Worm (Caenorhabditis elegans) whole organism, early embryonic: ENCODE results near the gene Y41E3.18.

Experiments used
- B0310.2 ChIP-seq: sonication (generic microtip); optimal IDR thresholded peaks from 2 replicates; lab custom pipeline; 2016; ENCODE audit warnings: mild to moderate bottlenecking, missing genetic modification characterization, missing compliant biosample characterization
- F13C5.2 ChIP-seq: sonication (generic microtip); optimal IDR thresholded peaks from 2 replicates; lab custom pipeline; 2017; ENCODE audit warnings: mild to moderate bottlenecking, missing genetic modification characterization, inconsistent platforms, missing compliant biosample characterization
- aly-1 ChIP-seq: sonication (generic microtip); optimal IDR thresholded peaks from 2 replicates; lab custom pipeline; 2016; ENCODE audit warnings: missing genetic modification characterization, missing compliant biosample characterization
- ama-1 ChIP-seq: fragments of 150-350 bp; optimal IDR thresholded peaks from 2 replicates; lab custom pipeline; 2014
- ceh-13 ChIP-seq: fragments of 200-800 bp; sonication (Bioruptor generic); optimal IDR thresholded peaks from 2 replicates; lab custom pipeline; 2018; ENCODE audit warnings: mild to moderate bottlenecking, missing genetic modification characterization, missing compliant biosample characterization
- ceh-36 ChIP-seq: sonication (generic microtip); optimal IDR thresholded peaks from 2 replicates; lab custom pipeline; 2016; ENCODE audit warnings: missing genetic modification characterization, inconsistent platforms, missing compliant biosample characterization
- ets-7 ChIP-seq: sonication (generic microtip); optimal IDR thresholded peaks from 2 replicates; lab custom pipeline; 2016; ENCODE audit warnings: missing genotype, missing genetic modification characterization, missing compliant biosample characterization
- flt-1 ChIP-seq: fragments of 200-800 bp; sonication (Bioruptor generic); IDR thresholded peaks from 2 replicates; pipeline ENCODE4 v1.3.6; 2022; ENCODE audit warnings: missing genetic modification characterization, missing compliant biosample characterization
- hmbx-1 ChIP-seq: sonication (generic microtip); optimal IDR thresholded peaks from 2 replicates; lab custom pipeline; 2016; ENCODE audit warnings: mild to moderate bottlenecking, missing genetic modification characterization, missing compliant biosample characterization
- hmg-4 ChIP-seq: fragments of 200-800 bp; sonication (Bioruptor generic); optimal IDR thresholded peaks from 2 replicates; lab custom pipeline; 2018; ENCODE audit warnings: mild to moderate bottlenecking, missing genetic modification characterization, missing compliant biosample characterization
- hnd-1 ChIP-seq: sonication (generic microtip); optimal IDR thresholded peaks from 2 replicates; lab custom pipeline; 2016; ENCODE audit warnings: missing genetic modification characterization, missing compliant biosample characterization
- pes-1 ChIP-seq: fragments of 200-800 bp; sonication (Bioruptor generic); IDR thresholded peaks from 2 replicates; pipeline ENCODE4 v1.3.6; 2022; ENCODE audit warnings: missing genetic modification reagents, missing genetic modification characterization, missing compliant biosample characterization
- scrt-1 ChIP-seq: fragments of 200-800 bp; sonication (Bioruptor generic); IDR thresholded peaks from 2 replicates; pipeline ENCODE4 v1.3.6; 2022; ENCODE audit warnings: missing genetic modification characterization, missing compliant biosample characterization
- sea-1 ChIP-seq: fragments of 200-800 bp; sonication (Bioruptor generic); conservative IDR thresholded peaks from 2 replicates; pipeline ENCODE4 v1.3.6; 2022; ENCODE audit warnings: missing genetic modification characterization, missing compliant biosample characterization
- tbx-11 ChIP-seq: fragments of 200-800 bp; sonication (Bioruptor generic); IDR thresholded peaks from 2 replicates; pipeline ENCODE4 v1.3.6; 2022; ENCODE audit warnings: missing genetic modification characterization, missing compliant biosample characterization
- tbx-37 ChIP-seq: fragments of 200-800 bp; sonication (Bioruptor generic); conservative IDR thresholded peaks from 2 replicates; pipeline ENCODE4 v1.3.6; 2022; ENCODE audit warnings: missing genetic modification reagents, missing genetic modification characterization, missing compliant biosample characterization
- tra-4 ChIP-seq: sonication (generic microtip); optimal IDR thresholded peaks from 2 replicates; lab custom pipeline; 2017; ENCODE audit warnings: missing genetic modification characterization, missing compliant biosample characterization

Y41E3.18 gene

ce11 chrIV:15068818-15069217 lies 3.3 kb upstream of the Y41E3.18 start, which contains the start of gene srt-48:
srt-48 (minus strand) TSS chrIV:15068918.
- TF ChIP-seq flt-1 (GFP tag; lab: Robert Waterston, UW) (no peak), tbx-37 (no peak), tbx-11 (GFP tag; lab: Robert Waterston, UW) (no peak), hnd-1 (tag; lab: Kevin White, UChicago) (no peak), scrt-1 (GFP tag; lab: Robert Waterston, UW) (no peak), tra-4 (tag; lab: Kevin White, UChicago) (no peak), sea-1 (GFP tag; lab: Robert Waterston, UW) (no peak), pes-1 (no peak), hmbx-1 (tag; lab: Kevin White, UChicago) (no peak), F13C5.2 (tag; lab: Kevin White, UChicago) (no peak), B0310.2 (tag; lab: Kevin White, UChicago) (no peak), ama-1 (no peak), ceh-13 (GFP tag; lab: Kevin White, UChicago) (no peak), ets-7 (tag; lab: Kevin White, UChicago) (no peak), aly-1 (tag; lab: Kevin White, UChicago) (no peak), hmg-4 (GFP tag; lab: Kevin White, UChicago) (no peak)

- TF ChIP-seq tbx-37: no peak
- no peak for TF ChIP-seq B0310.2 (tag; lab: Kevin White, UChicago)
- no peak for TF ChIP-seq hnd-1 (tag; lab: Kevin White, UChicago)
- TF ChIP-seq ets-7 (tag; lab: Kevin White, UChicago): no peak
- TF ChIP-seq sea-1 (GFP tag; lab: Robert Waterston, UW): no peak
- TF ChIP-seq hmbx-1 (tag; lab: Kevin White, UChicago): no peak
- TF ChIP-seq ceh-13 (GFP tag; lab: Kevin White, UChicago): no peak
- no peak for TF ChIP-seq tbx-11 (GFP tag; lab: Robert Waterston, UW)
- no peak for TF ChIP-seq ceh-36
- no peak for TF ChIP-seq flt-1 (GFP tag; lab: Robert Waterston, UW)
- TF ChIP-seq tra-4 (tag; lab: Kevin White, UChicago): no peak
- TF ChIP-seq hmg-4 (GFP tag; lab: Kevin White, UChicago): no peak
- no peak for TF ChIP-seq aly-1 (tag; lab: Kevin White, UChicago)
Measured at ce11 chrIV:15063789-15064188, 1.8 kb downstream of the Y41E3.18 start.

- TF ChIP-seq hnd-1 (tag; lab: Kevin White, UChicago) (peak; percentile 5), pes-1 (peak; percentile 85), sea-1 (GFP tag; lab: Robert Waterston, UW) (peak; percentile 69; the same call in 1 of the 2 replicates), flt-1 (GFP tag; lab: Robert Waterston, UW) (peak; percentile 72; the same call in 1 of the 2 replicates)
Measured at ce11 chrIV:15059150-15059549, 6.4 kb downstream of the Y41E3.18 start.

ce11 chrIV:15057994-15058393 lies 7.6 kb downstream of the Y41E3.18 start, which contains the start of gene Y41E3.13:
Y41E3.13 (plus strand) TSS chrIV:15058294.
- TF ChIP-seq hnd-1 (tag; lab: Kevin White, UChicago) (no peak), ets-7 (tag; lab: Kevin White, UChicago) (no peak), F13C5.2 (tag; lab: Kevin White, UChicago) (no peak), ceh-36 (no peak), tra-4 (tag; lab: Kevin White, UChicago) (no peak), pes-1 (no peak), ceh-13 (GFP tag; lab: Kevin White, UChicago) (no peak), B0310.2 (tag; lab: Kevin White, UChicago) (no peak), hmbx-1 (tag; lab: Kevin White, UChicago) (no peak), tbx-11 (GFP tag; lab: Robert Waterston, UW) (no peak), flt-1 (GFP tag; lab: Robert Waterston, UW) (no peak), sea-1 (GFP tag; lab: Robert Waterston, UW) (no peak)

DNA sequence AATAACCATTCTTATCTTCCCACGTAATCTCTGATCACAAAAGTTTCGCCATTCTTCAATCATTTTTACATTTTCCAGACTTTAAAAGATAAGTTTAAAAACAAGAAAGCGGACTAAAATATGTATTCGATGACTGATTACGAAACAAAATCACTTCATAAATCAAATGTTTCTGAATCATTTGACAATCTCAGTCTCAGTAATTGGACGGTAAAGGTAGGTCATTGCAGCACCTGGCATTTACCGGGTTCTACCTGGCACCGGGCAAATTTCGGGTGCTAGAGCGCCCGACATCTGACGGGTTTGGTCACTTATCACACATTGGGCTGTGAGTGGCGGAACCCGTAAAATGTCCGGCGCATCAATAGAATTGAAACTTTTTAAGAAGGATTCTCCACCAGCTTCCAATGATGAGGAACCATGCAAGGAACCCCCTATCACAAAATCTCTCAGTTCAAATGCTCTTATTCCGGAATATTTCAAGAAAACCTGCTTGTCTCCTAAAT lies 9.4 kb downstream of the Y41E3.18 start, which contains the start of gene Y41E3.19:
Y41E3.19 (plus strand) TSS at position 51 of the 506 bp plus-strand sequence.
- TF ChIP-seq scrt-1 (GFP tag; lab: Robert Waterston, UW) (no peak), hmg-4 (GFP tag; lab: Kevin White, UChicago) (no peak)

DNA sequence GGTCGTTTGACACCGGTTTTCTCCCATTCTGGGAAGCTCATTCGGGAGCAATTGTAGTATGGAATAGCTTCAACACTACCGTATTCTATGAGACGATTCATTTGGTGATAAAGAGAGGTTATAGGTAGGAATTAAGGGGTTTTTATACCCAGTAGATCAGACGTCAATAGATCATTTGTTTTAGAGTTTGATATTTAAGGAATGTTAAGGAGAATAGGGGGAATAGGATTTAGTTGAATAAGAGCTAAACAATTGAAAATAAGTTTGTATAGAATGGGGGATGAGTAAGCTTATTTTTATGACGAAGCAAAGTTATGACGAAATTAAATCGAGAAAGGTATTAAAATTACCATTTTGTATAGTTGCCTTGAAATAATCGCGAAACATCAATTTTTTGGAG lies 12.3 kb downstream of the Y41E3.18 start, which contains the start of gene srt-47:
srt-47 (minus strand) TSS at position 101 of the 400 bp plus-strand sequence.
- TF ChIP-seq ets-7 (tag; lab: Kevin White, UChicago) (no peak), hmg-4 (GFP tag; lab: Kevin White, UChicago) (no peak), flt-1 (GFP tag; lab: Robert Waterston, UW) (no peak), hmbx-1 (tag; lab: Kevin White, UChicago) (no peak), tbx-37 (no peak), ceh-36 (no peak), ceh-13 (GFP tag; lab: Kevin White, UChicago) (no peak), tbx-11 (GFP tag; lab: Robert Waterston, UW) (no peak)

- TF ChIP-seq ama-1 (no peak), tbx-37 (no peak), flt-1 (GFP tag; lab: Robert Waterston, UW) (no peak), hmg-4 (GFP tag; lab: Kevin White, UChicago) (no peak), scrt-1 (GFP tag; lab: Robert Waterston, UW) (no peak)
Measured at ce11 chrIV:15051045-15051444, 14.5 kb downstream of the Y41E3.18 start.
